Fruit fly (Drosophila melanogaster): Measurements from ENCODE around the gene IFT54.

dm6 chr3R:14259821-14260220, 42.4 kb upstream of the IFT54 start, which contains the start of gene MetRS-m:
- TF ChIP-seq h (GFP tag; optimal IDR thresholded peaks at IDR 0.05) = no peak
- TF ChIP-seq psq (GFP tag; optimal IDR thresholded peaks at IDR 0.05) = no peak
- no peak for TF ChIP-seq foxo (GFP tag; optimal IDR thresholded peaks at IDR 0.05)
- TF ChIP-seq dl (GFP tag; optimal IDR thresholded peaks at IDR 0.05; ENCODE audit: insufficient read depth in 1 of 2, partially characterized antibody in 2 of 2) = no peak
- TF ChIP-seq Dif (GFP tag; optimal IDR thresholded peaks at IDR 0.05; ENCODE audit: partially characterized antibody) = no peak
- TF ChIP-seq Abd-B (GFP tag; optimal IDR thresholded peaks at IDR 0.05) = no peak
- no peak for TF ChIP-seq usp (GFP tag; optimal IDR thresholded peaks at IDR 0.05)
- TF ChIP-seq Jra (GFP tag; optimal IDR thresholded peaks at IDR 0.05) = no peak
- TF ChIP-seq br (GFP tag; optimal IDR thresholded peaks at IDR 0.05) = no peak
- no peak for TF ChIP-seq lola (GFP tag; optimal IDR thresholded peaks at IDR 0.05)
- no peak for TF ChIP-seq fru (GFP tag; optimal IDR thresholded peaks at IDR 0.05)
- no peak for TF ChIP-seq jim (GFP tag; optimal IDR thresholded peaks at IDR 0.05)
- no peak for TF ChIP-seq rgr (GFP tag; optimal IDR thresholded peaks at IDR 0.05)

Data from whole organism, wandering third instar larva.